Worm (Caenorhabditis elegans): ENCODE measurements around the gene flp-5.

Gene flp-5

ce11 chrX:8527950-8528349 lies at the start of gene flp-5:
Gene flp-5 (plus strand): TSS chrX:8528250.
- TF ChIP-seq sea-1 (GFP tag; conservative IDR thresholded peaks at IDR 0.05) (no peak), tra-4 (tag; optimal IDR thresholded peaks at IDR 0.05) (no peak), ceh-36 (tag; optimal IDR thresholded peaks at IDR 0.05) (no peak), pes-1 (GFP tag; IDR thresholded peaks at IDR 0.05) (no peak), flt-1 (GFP tag; IDR thresholded peaks at IDR 0.05) (no peak), ets-7 (tag; optimal IDR thresholded peaks at IDR 0.05) (no peak), scrt-1 (GFP tag; IDR thresholded peaks at IDR 0.05) (no peak), ama-1 (optimal IDR thresholded peaks at IDR 0.05) (no peak), hnd-1 (tag; optimal IDR thresholded peaks at IDR 0.05) (no peak), hmg-4 (GFP tag; optimal IDR thresholded peaks at IDR 0.05) (no peak), B0310.2 (tag; optimal IDR thresholded peaks at IDR 0.05) (no peak), tbx-11 (GFP tag; IDR thresholded peaks at IDR 0.05) (no peak), aly-1 (tag; optimal IDR thresholded peaks at IDR 0.05) (no peak), F13C5.2 (tag; optimal IDR thresholded peaks at IDR 0.05) (no peak), tbx-37 (GFP tag; conservative IDR thresholded peaks at IDR 0.05) (no peak), hmbx-1 (tag; optimal IDR thresholded peaks at IDR 0.05) (no peak), ceh-13 (GFP tag; optimal IDR thresholded peaks at IDR 0.05) (no peak)

- TF ChIP-seq tra-4 (tag; optimal IDR thresholded peaks at IDR 0.05) (no peak), ceh-13 (GFP tag; optimal IDR thresholded peaks at IDR 0.05) (no peak), hnd-1 (tag; optimal IDR thresholded peaks at IDR 0.05) (no peak), hmg-4 (GFP tag; optimal IDR thresholded peaks at IDR 0.05) (no peak), aly-1 (tag; optimal IDR thresholded peaks at IDR 0.05) (no peak), F13C5.2 (tag; optimal IDR thresholded peaks at IDR 0.05) (no peak), flt-1 (GFP tag; IDR thresholded peaks at IDR 0.05) (no peak), pes-1 (GFP tag; IDR thresholded peaks at IDR 0.05) (no peak), tbx-37 (GFP tag; conservative IDR thresholded peaks at IDR 0.05) (no peak)
These were observed 49.0 kb upstream of the flp-5 start for ce11 chrX:8479050-8479449.

- TF ChIP-seq B0310.2 (tag; optimal IDR thresholded peaks at IDR 0.05) (no peak), flt-1 (GFP tag; IDR thresholded peaks at IDR 0.05) (no peak), scrt-1 (GFP tag; IDR thresholded peaks at IDR 0.05) (no peak), tra-4 (tag; optimal IDR thresholded peaks at IDR 0.05) (no peak), hmbx-1 (tag; optimal IDR thresholded peaks at IDR 0.05) (no peak), pes-1 (GFP tag; IDR thresholded peaks at IDR 0.05) (no peak), ets-7 (tag; optimal IDR thresholded peaks at IDR 0.05) (no peak), ceh-36 (tag; optimal IDR thresholded peaks at IDR 0.05) (no peak), hnd-1 (tag; optimal IDR thresholded peaks at IDR 0.05) (no peak), F13C5.2 (tag; optimal IDR thresholded peaks at IDR 0.05) (no peak), ama-1 (optimal IDR thresholded peaks at IDR 0.05) (no peak), ceh-13 (GFP tag; optimal IDR thresholded peaks at IDR 0.05) (no peak)
These were observed 46.3 kb upstream of the flp-5 start for ce11 chrX:8481716-8482115.

ce11 chrX:8483951-8484350 lies 44.1 kb upstream of the flp-5 start:
- TF ChIP-seq hmbx-1 (tag; optimal IDR thresholded peaks at IDR 0.05) (no peak), hmg-4 (GFP tag; optimal IDR thresholded peaks at IDR 0.05) (no peak), flt-1 (GFP tag; IDR thresholded peaks at IDR 0.05) (no peak), F13C5.2 (tag; optimal IDR thresholded peaks at IDR 0.05) (no peak), tbx-11 (GFP tag; IDR thresholded peaks at IDR 0.05) (no peak), sea-1 (GFP tag; conservative IDR thresholded peaks at IDR 0.05) (no peak), ceh-13 (GFP tag; optimal IDR thresholded peaks at IDR 0.05) (no peak), hnd-1 (tag; optimal IDR thresholded peaks at IDR 0.05) (no peak), aly-1 (tag; optimal IDR thresholded peaks at IDR 0.05) (no peak)

ce11 chrX:8485392-8485791 lies 42.7 kb upstream of the flp-5 start:
- TF ChIP-seq ceh-36 (tag; optimal IDR thresholded peaks at IDR 0.05) (no peak), hnd-1 (tag; optimal IDR thresholded peaks at IDR 0.05) (no peak), scrt-1 (GFP tag; IDR thresholded peaks at IDR 0.05) (no peak), B0310.2 (tag; optimal IDR thresholded peaks at IDR 0.05) (no peak), tbx-37 (GFP tag; conservative IDR thresholded peaks at IDR 0.05) (no peak), tra-4 (tag; optimal IDR thresholded peaks at IDR 0.05) (no peak), ama-1 (optimal IDR thresholded peaks at IDR 0.05) (no peak), flt-1 (GFP tag; IDR thresholded peaks at IDR 0.05) (no peak)

- no peak for TF ChIP-seq ceh-13 (GFP tag; optimal IDR thresholded peaks at IDR 0.05)
- TF ChIP-seq ceh-36 (tag; optimal IDR thresholded peaks at IDR 0.05), result no peak
- TF ChIP-seq F13C5.2 (tag; optimal IDR thresholded peaks at IDR 0.05), result no peak
- no peak for TF ChIP-seq tbx-37 (GFP tag; conservative IDR thresholded peaks at IDR 0.05)
- TF ChIP-seq hmbx-1 (tag; optimal IDR thresholded peaks at IDR 0.05), result no peak
- TF ChIP-seq ama-1 (optimal IDR thresholded peaks at IDR 0.05), result no peak
- no peak for TF ChIP-seq aly-1 (tag; optimal IDR thresholded peaks at IDR 0.05)
- TF ChIP-seq tbx-11 (GFP tag; IDR thresholded peaks at IDR 0.05), result no peak
- TF ChIP-seq tra-4 (tag; optimal IDR thresholded peaks at IDR 0.05), result no peak
- TF ChIP-seq hmg-4 (GFP tag; optimal IDR thresholded peaks at IDR 0.05), result no peak
- TF ChIP-seq pes-1 (GFP tag; IDR thresholded peaks at IDR 0.05), result no peak
- TF ChIP-seq sea-1 (GFP tag; conservative IDR thresholded peaks at IDR 0.05), result no peak
These were observed 38.6 kb upstream of the flp-5 start for ce11 chrX:8489415-8489814.

ce11 chrX:8489886-8490285 lies 38.2 kb upstream of the flp-5 start:
- no peak for TF ChIP-seq flt-1 (GFP tag; IDR thresholded peaks at IDR 0.05)
- no peak for TF ChIP-seq tbx-37 (GFP tag; conservative IDR thresholded peaks at IDR 0.05)
- TF ChIP-seq F13C5.2 (tag; optimal IDR thresholded peaks at IDR 0.05), result no peak
- no peak for TF ChIP-seq ceh-13 (GFP tag; optimal IDR thresholded peaks at IDR 0.05)
- no peak for TF ChIP-seq B0310.2 (tag; optimal IDR thresholded peaks at IDR 0.05)
- no peak for TF ChIP-seq pes-1 (GFP tag; IDR thresholded peaks at IDR 0.05)
- no peak for TF ChIP-seq hmg-4 (GFP tag; optimal IDR thresholded peaks at IDR 0.05)
- no peak for TF ChIP-seq scrt-1 (GFP tag; IDR thresholded peaks at IDR 0.05)
- no peak for TF ChIP-seq ceh-36 (tag; optimal IDR thresholded peaks at IDR 0.05)
- TF ChIP-seq sea-1 (GFP tag; conservative IDR thresholded peaks at IDR 0.05), result no peak
- TF ChIP-seq ama-1 (optimal IDR thresholded peaks at IDR 0.05), result no peak
- no peak for TF ChIP-seq aly-1 (tag; optimal IDR thresholded peaks at IDR 0.05)

- TF ChIP-seq scrt-1 (GFP tag; IDR thresholded peaks at IDR 0.05), result no peak
- TF ChIP-seq hmbx-1 (tag; optimal IDR thresholded peaks at IDR 0.05), result no peak
- no peak for TF ChIP-seq B0310.2 (tag; optimal IDR thresholded peaks at IDR 0.05)
- TF ChIP-seq hnd-1 (tag; optimal IDR thresholded peaks at IDR 0.05), result no peak
- no peak for TF ChIP-seq hmg-4 (GFP tag; optimal IDR thresholded peaks at IDR 0.05)
- TF ChIP-seq pes-1 (GFP tag; IDR thresholded peaks at IDR 0.05), result no peak
- no peak for TF ChIP-seq flt-1 (GFP tag; IDR thresholded peaks at IDR 0.05)
- no peak for TF ChIP-seq aly-1 (tag; optimal IDR thresholded peaks at IDR 0.05)
- no peak for TF ChIP-seq tbx-37 (GFP tag; conservative IDR thresholded peaks at IDR 0.05)
- no peak for TF ChIP-seq ets-7 (tag; optimal IDR thresholded peaks at IDR 0.05)
- TF ChIP-seq tbx-11 (GFP tag; IDR thresholded peaks at IDR 0.05), result no peak
- TF ChIP-seq ceh-13 (GFP tag; optimal IDR thresholded peaks at IDR 0.05), result no peak
- no peak for TF ChIP-seq ama-1 (optimal IDR thresholded peaks at IDR 0.05)
- no peak for TF ChIP-seq F13C5.2 (tag; optimal IDR thresholded peaks at IDR 0.05)
- no peak for TF ChIP-seq ceh-36 (tag; optimal IDR thresholded peaks at IDR 0.05)
- no peak for TF ChIP-seq tra-4 (tag; optimal IDR thresholded peaks at IDR 0.05)
- TF ChIP-seq sea-1 (GFP tag; conservative IDR thresholded peaks at IDR 0.05), result no peak
These were observed 35.3 kb upstream of the flp-5 start for ce11 chrX:8492750-8493149.

Data from whole organism, early embryonic.